Fruit fly (Drosophila melanogaster) whole organism, embryonic: ENCODE results near the gene vir-1.

ENCODE experiments used
- Atf-2 ChIP-seq: fragments of 200-800 bp; sonication (Bioruptor generic); optimal IDR thresholded peaks from 2 replicates; lab custom pipeline; 2016; ENCODE audit warnings: missing biosample characterization, missing genetic modification characterization
- Bgb ChIP-seq: fragments of 200-800 bp; sonication (Bioruptor generic); IDR thresholded peaks from 2 replicates; pipeline ENCODE4 v1.3.6; 2022; ENCODE audit warnings: missing biosample characterization, missing genetic modification characterization; ENCODE audit not compliant: partially characterized antibody
- CG11456 ChIP-seq: fragments of 200-800 bp; sonication (Bioruptor generic); IDR thresholded peaks from 3 replicates; pipeline ENCODE4 v1.3.6; 2022; ENCODE audit warnings: missing biosample characterization, missing genetic modification characterization
- CG11560 ChIP-seq: fragments of 200-800 bp; sonication (Bioruptor generic); IDR thresholded peaks from 3 replicates; pipeline ENCODE4 v1.3.6; 2022; ENCODE audit warnings: missing biosample characterization, missing genetic modification characterization
- CG12299 ChIP-seq: fragments of 200-800 bp; sonication (Bioruptor generic); optimal IDR thresholded peaks from 2 replicates; lab custom pipeline; 2018; ENCODE audit warnings: missing biosample characterization, mild to moderate bottlenecking, missing genetic modification characterization
- CG13296 ChIP-seq: fragments of 200-800 bp; sonication (Bioruptor generic); optimal IDR thresholded peaks from 3 replicates; lab custom pipeline; 2018; ENCODE audit warnings: missing biosample characterization, mild to moderate bottlenecking, missing genetic modification characterization
- CG13894 ChIP-seq: fragments of 200-800 bp; sonication (Bioruptor generic); optimal IDR thresholded peaks from 3 replicates; lab custom pipeline; 2018; ENCODE audit warnings: missing biosample characterization, mild to moderate bottlenecking, missing genetic modification characterization, moderate library complexity
- CG15601 ChIP-seq: fragments of 200-800 bp; sonication (Bioruptor generic); optimal IDR thresholded peaks from 3 replicates; lab custom pipeline; 2019; ENCODE audit warnings: missing biosample characterization, mild to moderate bottlenecking, missing genetic modification characterization, moderate library complexity
- CG16815 ChIP-seq: fragments of 200-800 bp; sonication (Bioruptor generic); optimal IDR thresholded peaks from 3 replicates; lab custom pipeline; 2017; ENCODE audit warnings: missing biosample characterization, mild to moderate bottlenecking, missing genetic modification characterization
- CG18011 ChIP-seq: fragments of 200-800 bp; sonication (Bioruptor generic); optimal IDR thresholded peaks from 2 replicates; lab custom pipeline; 2017; ENCODE audit warnings: missing biosample characterization, missing genetic modification characterization, mild to moderate bottlenecking, moderate library complexity, missing genotype
- CG3163 ChIP-seq: fragments of 200-800 bp; sonication (Bioruptor generic); optimal IDR thresholded peaks from 3 replicates; lab custom pipeline; 2016; ENCODE audit warnings: missing biosample characterization, missing genetic modification characterization
- CG33213 ChIP-seq: fragments of 200-800 bp; sonication (Bioruptor generic); optimal IDR thresholded peaks from 3 replicates; lab custom pipeline; 2016; ENCODE audit warnings: missing biosample characterization, missing genetic modification characterization
- CG34376 ChIP-seq: fragments of 200-800 bp; sonication (Bioruptor generic); optimal IDR thresholded peaks from 2 replicates; lab custom pipeline; 2018; ENCODE audit warnings: missing biosample characterization, mild to moderate bottlenecking, missing genetic modification characterization
- CG3726 ChIP-seq: fragments of 200-800 bp; sonication (Bioruptor generic); IDR thresholded peaks from 3 replicates; pipeline ENCODE4, ENCODE4 v1.3.6; 2022; ENCODE audit warnings: missing biosample characterization, missing genetic modification characterization
- CG4282 ChIP-seq: fragments of 200-800 bp; sonication (Bioruptor generic); optimal IDR thresholded peaks from 2 replicates; lab custom pipeline; 2016; ENCODE audit warnings: missing biosample characterization, missing genetic modification characterization
- CG4617 ChIP-seq: fragments of 200-800 bp; sonication (Bioruptor generic); optimal IDR thresholded peaks from 3 replicates; lab custom pipeline; 2016; ENCODE audit warnings: missing biosample characterization, missing genetic modification characterization, borderline replicate concordance
- CG8388 ChIP-seq: fragments of 200-800 bp; sonication (Bioruptor generic); optimal IDR thresholded peaks from 2 replicates; lab custom pipeline; 2019; ENCODE audit warnings: missing biosample characterization, mild to moderate bottlenecking, missing genetic modification characterization, moderate library complexity
- CG8924 ChIP-seq: fragments of 200-800 bp; optimal IDR thresholded peaks from 3 replicates; lab custom pipeline; 2019; ENCODE audit warnings: missing biosample characterization, mild to moderate bottlenecking, missing genetic modification characterization, moderate library complexity
- CG8944 ChIP-seq: fragments of 200-800 bp; sonication (Bioruptor generic); optimal IDR thresholded peaks from 3 replicates; lab custom pipeline; 2016; ENCODE audit warnings: missing biosample characterization, missing genetic modification characterization
- CG9609 ChIP-seq: fragments of 200-800 bp; sonication (Bioruptor generic); optimal IDR thresholded peaks from 3 replicates; lab custom pipeline; 2016; ENCODE audit warnings: missing biosample characterization, missing genetic modification characterization
- Camta ChIP-seq: fragments of 200-800 bp; sonication (Bioruptor generic); optimal IDR thresholded peaks from 2 replicates; lab custom pipeline; 2016; ENCODE audit warnings: missing biosample characterization, missing genetic modification characterization
- Dll ChIP-seq: fragments of 200-800 bp; sonication (Bioruptor generic); IDR thresholded peaks from 4 replicates; pipeline ENCODE4 v1.3.6; 2022; ENCODE audit warnings: missing biosample characterization, missing genetic modification characterization; ENCODE audit not compliant: partially characterized antibody
- ERR ChIP-seq: fragments of 200-800 bp; sonication (Bioruptor generic); optimal IDR thresholded peaks from 2 replicates; lab custom pipeline; 2016; ENCODE audit warnings: missing biosample characterization, missing genetic modification characterization
- HLH4C ChIP-seq: fragments of 200-800 bp; sonication (Bioruptor generic); IDR thresholded peaks from 3 replicates; pipeline ENCODE4 v1.3.6; 2022; ENCODE audit warnings: missing biosample characterization, missing genetic modification characterization; ENCODE audit not compliant: partially characterized antibody
- Hsf ChIP-seq: fragments of 200-800 bp; sonication (Bioruptor generic); optimal IDR thresholded peaks from 3 replicates; lab custom pipeline; 2016; ENCODE audit warnings: missing biosample characterization, missing genetic modification characterization
- Mes4 ChIP-seq: fragments of 200-800 bp; sonication (Bioruptor generic); optimal IDR thresholded peaks from 2 replicates; lab custom pipeline; 2016; ENCODE audit warnings: missing biosample characterization, missing genetic modification characterization
- NC2α ChIP-seq: fragments of 200-800 bp; sonication (Bioruptor generic); optimal IDR thresholded peaks from 2 replicates; lab custom pipeline; 2016; ENCODE audit warnings: missing biosample characterization, missing genetic modification characterization
- Nf-YC ChIP-seq: fragments of 200-800 bp; optimal IDR thresholded peaks from 3 replicates; lab custom pipeline; 2019; ENCODE audit warnings: missing biosample characterization, mild to moderate bottlenecking, missing genetic modification characterization, moderate library complexity
- Opbp ChIP-seq: fragments of 200-800 bp; sonication (Bioruptor generic); IDR thresholded peaks from 3 replicates; pipeline ENCODE4 v1.3.6; 2022; ENCODE audit warnings: missing biosample characterization, missing genetic modification characterization; ENCODE audit not compliant: partially characterized antibody
- Poxn ChIP-seq: fragments of 200-800 bp; sonication (Bioruptor generic); IDR thresholded peaks from 2 replicates; pipeline ENCODE4 v1.3.6; 2022; ENCODE audit warnings: missing biosample characterization, missing genetic modification characterization
- Side ChIP-seq: fragments of 200-800 bp; sonication (Bioruptor generic); optimal IDR thresholded peaks from 2 replicates; lab custom pipeline; 2016; ENCODE audit warnings: missing biosample characterization, missing genetic modification characterization
- Sin3A ChIP-seq: fragments of >200 bp; optimal IDR thresholded peaks from 2 replicates; lab custom pipeline; 2018
- chif ChIP-seq, 2 experiments: fragments of 200-800 bp; sonication (Bioruptor generic); optimal IDR thresholded peaks; 3 replicates each; lab custom pipeline; 2016; ENCODE audit warnings: missing biosample characterization in 2 of 2, missing genetic modification characterization in 2 of 2
- croc ChIP-seq: fragments of 200-800 bp; sonication (Bioruptor generic); conservative IDR thresholded peaks from 3 replicates; pipeline ENCODE4 v1.3.6; 2022; ENCODE audit warnings: missing biosample characterization, missing genetic modification characterization
- dati ChIP-seq: fragments of 200-800 bp; sonication (Bioruptor generic); IDR thresholded peaks from 2 replicates; pipeline ENCODE4 v1.3.6; 2022; ENCODE audit warnings: missing biosample characterization, missing genetic modification characterization
- dysf ChIP-seq: fragments of 200-800 bp; sonication (Bioruptor generic); IDR thresholded peaks from 3 replicates; pipeline ENCODE4 v1.3.6; 2022; ENCODE audit warnings: missing biosample characterization, missing genetic modification characterization
- grn ChIP-seq: fragments of 200-800 bp; sonication (Bioruptor generic); optimal IDR thresholded peaks from 3 replicates; lab custom pipeline; 2017; ENCODE audit warnings: missing biosample characterization, missing genetic modification characterization
- hbn ChIP-seq: fragments of 200-800 bp; sonication (Bioruptor generic); IDR thresholded peaks from 2 replicates; pipeline ENCODE4 v1.3.6; 2022; ENCODE audit warnings: missing biosample characterization, missing genetic modification characterization; ENCODE audit not compliant: partially characterized antibody
- hkb ChIP-seq, 2 experiments: fragments of 200-800 bp in 1 of 2; fragments of >200 bp in 1 of 2; sonication (Bioruptor generic) in 1 of 2; IDR thresholded peaks in 1 of 2; optimal IDR thresholded peaks in 1 of 2; 2 replicates each; pipeline versions ENCODE4 v1.3.6 to Lab custom; 2017 to 2022; ENCODE audit warnings: missing biosample characterization in 1 of 2, missing genetic modification characterization in 1 of 2
- ken ChIP-seq: fragments of 200-800 bp; sonication (Bioruptor generic); IDR thresholded peaks from 3 replicates; pipeline ENCODE4 v1.3.6; 2022; ENCODE audit warnings: missing biosample characterization, missing genetic modification characterization
- nau ChIP-seq: fragments of 200-800 bp; sonication (Bioruptor generic); optimal IDR thresholded peaks from 3 replicates; lab custom pipeline; 2017; ENCODE audit warnings: missing biosample characterization, mild to moderate bottlenecking, missing genetic modification characterization, missing genetic modification reagents
- pzg ChIP-seq: fragments of 200-800 bp; sonication (Bioruptor generic); optimal IDR thresholded peaks from 3 replicates; lab custom pipeline; 2018; ENCODE audit warnings: missing biosample characterization, mild to moderate bottlenecking, missing genetic modification characterization, moderate library complexity
- repo ChIP-seq: fragments of 200-800 bp; sonication (Bioruptor generic); optimal IDR thresholded peaks from 2 replicates; lab custom pipeline; 2016; ENCODE audit warnings: missing biosample characterization, missing genetic modification characterization
- ro ChIP-seq: fragments of 200-800 bp; sonication (Bioruptor generic); IDR thresholded peaks from 2 replicates; pipeline ENCODE4 v1.3.6; 2022; ENCODE audit warnings: missing biosample characterization, missing genetic modification characterization
- stwl ChIP-seq: fragments of 200-800 bp; sonication (Bioruptor generic); optimal IDR thresholded peaks from 3 replicates; lab custom pipeline; 2018; ENCODE audit warnings: missing biosample characterization, mild to moderate bottlenecking, missing genetic modification characterization, moderate library complexity
- tin ChIP-seq: fragments of 200-800 bp; sonication (Bioruptor generic); optimal IDR thresholded peaks from 3 replicates; lab custom pipeline; 2016; ENCODE audit warnings: missing biosample characterization, missing genetic modification characterization
- ttk ChIP-seq: fragments of 200-800 bp; sonication (Bioruptor generic); IDR thresholded peaks from 2 replicates; pipeline ENCODE4 v2.1.2; 2022; ENCODE audit warnings: missing biosample characterization, missing genetic modification characterization
- unpg ChIP-seq: fragments of 200-800 bp; sonication (Bioruptor generic); optimal IDR thresholded peaks from 3 replicates; lab custom pipeline; 2018; ENCODE audit warnings: missing biosample characterization, mild to moderate bottlenecking, missing genetic modification characterization, moderate library complexity
- vnd ChIP-seq: fragments of 200-800 bp; sonication (Bioruptor generic); IDR thresholded peaks from 3 replicates; pipeline ENCODE4 v1.3.6; 2022; ENCODE audit warnings: missing biosample characterization, missing genetic modification characterization; ENCODE audit not compliant: partially characterized antibody
- wor ChIP-seq: fragments of 200-800 bp; sonication (Bioruptor generic); IDR thresholded peaks from 2 replicates; pipeline ENCODE4 v1.3.6; 2022; ENCODE audit warnings: missing biosample characterization, missing genetic modification characterization

vir-1 gene

dm6 chr2L:12424555-12424954, 1.3 kb upstream of the vir-1 start, which contains the start of gene Fam92 (continued):
- TF ChIP-seq vnd: no peak
- peak; percentile 42; the same call in 1 of the 2 replicates for TF ChIP-seq Bgb (GFP tag; lab: Robert Waterston, UW)
- no peak for TF ChIP-seq ro (GFP tag; lab: Robert Waterston, UW)
- peak; percentile 14 for TF ChIP-seq CG13894 (tag; lab: Kevin White, UChicago)
- TF ChIP-seq Poxn (GFP tag; lab: Robert Waterston, UW): no peak
- TF ChIP-seq CG33213: peak; percentile 47
- peak; percentile 47 for TF ChIP-seq pzg (GFP tag; lab: Kevin White, UChicago)
- TF ChIP-seq Atf-2: peak; percentile 24
- TF ChIP-seq nau (GFP tag; lab: Kevin White, UChicago): peak; percentile 54
- no peak for TF ChIP-seq Sin3A (lab: Kevin White, UChicago)
- TF ChIP-seq CG4282 (GFP tag; lab: Kevin White, UChicago): no peak
- TF ChIP-seq unpg (GFP tag; lab: Kevin White, UChicago): peak; percentile 41
- peak; percentile 19 for TF ChIP-seq Camta (GFP tag; lab: Kevin White, UChicago)
- TF ChIP-seq CG12299 (tag; lab: Kevin White, UChicago): peak; percentile 41
- TF ChIP-seq CG8944: peak; percentile 36
- peak; percentile 40 for TF ChIP-seq Nf-YC (tag; lab: Kevin White, UChicago)
- TF ChIP-seq CG4617 (GFP tag; lab: Kevin White, UChicago): peak; percentile 2
- TF ChIP-seq CG9609: peak; percentile 31
- TF ChIP-seq Dll (GFP tag; lab: Robert Waterston, UW): no peak
- TF ChIP-seq stwl: peak; percentile 89
- TF ChIP-seq CG3726 (GFP tag; lab: Robert Waterston, UW): no peak
- no peak for TF ChIP-seq wor (GFP tag; lab: Robert Waterston, UW)
- TF ChIP-seq CG15601 (tag; lab: Kevin White, UChicago): peak; percentile 60
- TF ChIP-seq croc (GFP tag; lab: Robert Waterston, UW): no peak
- TF ChIP-seq Opbp (GFP tag; lab: Robert Waterston, UW): peak; percentile 62; the same call in 2 of the 3 replicates
- TF ChIP-seq dysf (GFP tag; lab: Robert Waterston, UW): peak; percentile 49; the same call in 1 of the 3 replicates
- TF ChIP-seq NC2α (GFP tag; lab: Kevin White, UChicago): peak; percentile 41
- TF ChIP-seq hbn (GFP tag; lab: Robert Waterston, UW): no peak
- TF ChIP-seq ERR (GFP tag; lab: Kevin White, UChicago): no peak
- TF ChIP-seq Side (GFP tag; lab: Kevin White, UChicago): peak; percentile 21
- TF ChIP-seq CG16815 (GFP tag; lab: Kevin White, UChicago): no peak
- no peak for TF ChIP-seq CG8388
- peak; percentile 21 for TF ChIP-seq CG13296 (GFP tag; lab: Kevin White, UChicago)
- TF ChIP-seq dati (GFP tag; lab: Robert Waterston, UW): no peak
- TF ChIP-seq CG8924 (tag; lab: Kevin White, UChicago): peak; percentile 13
- peak; percentile 60 for TF ChIP-seq tin
- peak; percentile 43; the same call in 1 of the 2 replicates for TF ChIP-seq ttk (GFP tag; lab: Robert Waterston, UW)
- peak; percentile 43 for TF ChIP-seq CG34376 (GFP tag; lab: Kevin White, UChicago)
- no peak for TF ChIP-seq hkb (optimal IDR thresholded peaks at IDR 0.05; lab: Kevin White, UChicago)
- TF ChIP-seq hkb (GFP tag; IDR thresholded peaks at IDR 0.05; lab: Robert Waterston, UW): peak; percentile 58
- no peak for TF ChIP-seq grn
- TF ChIP-seq CG11560 (tag; lab: Robert Waterston, UW): no peak
- peak; percentile 22 for TF ChIP-seq Mes4 (GFP tag; lab: Kevin White, UChicago)
- TF ChIP-seq CG3163 (GFP tag; lab: Kevin White, UChicago): no peak
- TF ChIP-seq HLH4C: no peak
- no peak for TF ChIP-seq repo (GFP tag; lab: Kevin White, UChicago)
- TF ChIP-seq Hsf: peak; percentile 62
- no peak for TF ChIP-seq ken
- no peak for TF ChIP-seq CG18011 (GFP tag; lab: Kevin White, UChicago)
- peak; percentile 87 for TF ChIP-seq CG11456 (GFP tag; lab: Robert Waterston, UW)
- peak in 1 of 2 experiments; percentile 65 for TF ChIP-seq chif (GFP tag; optimal IDR thresholded peaks at IDR 0.05; lab: Kevin White, UChicago)
